Fruit fly (Drosophila melanogaster) whole organism, embryonic: ENCODE results near the gene RpL37A.

Experiments used
- Atf-2 ChIP-seq: fragments of 200-800 bp; sonication (Bioruptor generic); optimal IDR thresholded peaks from 2 replicates; lab custom pipeline; 2016; ENCODE audit warnings: missing biosample characterization, missing genetic modification characterization
- C15 ChIP-seq: fragments of 200-800 bp; sonication (Bioruptor generic); IDR thresholded peaks from 3 replicates; pipeline ENCODE4 v1.3.6; 2022; ENCODE audit warnings: missing biosample characterization, missing genetic modification characterization
- CG10267 ChIP-seq: fragments of 200-800 bp; sonication (Bioruptor generic); optimal IDR thresholded peaks from 2 replicates; lab custom pipeline; 2018; ENCODE audit warnings: missing biosample characterization, mild to moderate bottlenecking, missing genetic modification characterization, moderate library complexity
- CG11560 ChIP-seq: fragments of 200-800 bp; sonication (Bioruptor generic); IDR thresholded peaks from 3 replicates; pipeline ENCODE4 v1.3.6; 2022; ENCODE audit warnings: missing biosample characterization, missing genetic modification characterization
- CG11723 ChIP-seq: fragments of 200-800 bp; sonication (Bioruptor generic); optimal IDR thresholded peaks from 2 replicates; lab custom pipeline; 2017; ENCODE audit warnings: missing biosample characterization, mild to moderate bottlenecking, missing genetic modification characterization
- CG12391 ChIP-seq: fragments of 200-800 bp; sonication (Bioruptor generic); optimal IDR thresholded peaks from 3 replicates; lab custom pipeline; 2018; ENCODE audit warnings: missing biosample characterization, mild to moderate bottlenecking, missing genetic modification characterization, moderate library complexity
- CG13287 ChIP-seq: fragments of 200-800 bp; sonication (Bioruptor generic); IDR thresholded peaks from 2 replicates; pipeline ENCODE4 v1.3.6; 2022; ENCODE audit warnings: missing biosample characterization, missing genetic modification characterization; ENCODE audit not compliant: partially characterized antibody
- CG1602 ChIP-seq: fragments of 200-800 bp; sonication (Bioruptor generic); optimal IDR thresholded peaks from 3 replicates; lab custom pipeline; 2016; ENCODE audit warnings: missing biosample characterization, missing genetic modification characterization
- CG17361 ChIP-seq: fragments of 200-800 bp; sonication (Bioruptor generic); IDR thresholded peaks from 3 replicates; pipeline ENCODE4 v1.3.6; 2022; ENCODE audit warnings: missing biosample characterization, missing genetic modification characterization
- CG18619 ChIP-seq: fragments of 200-800 bp; sonication (Bioruptor generic); optimal IDR thresholded peaks from 3 replicates; lab custom pipeline; 2017; ENCODE audit warnings: missing biosample characterization, mild to moderate bottlenecking, missing genetic modification characterization
- CG2120 ChIP-seq: fragments of 200-800 bp; sonication (Bioruptor generic); optimal IDR thresholded peaks from 3 replicates; lab custom pipeline; 2016; ENCODE audit warnings: missing biosample characterization, missing genetic modification characterization
- CG3407 ChIP-seq: fragments of 200-800 bp; sonication (Bioruptor generic); optimal IDR thresholded peaks from 2 replicates; lab custom pipeline; 2018; ENCODE audit warnings: missing biosample characterization, mild to moderate bottlenecking, missing genetic modification characterization
- CG42726 ChIP-seq: fragments of 200-800 bp; sonication (Bioruptor generic); IDR thresholded peaks from 2 replicates; pipeline ENCODE4 v1.3.6; 2022; ENCODE audit warnings: missing biosample characterization, missing genetic modification characterization; ENCODE audit not compliant: partially characterized antibody
- CG4282 ChIP-seq: fragments of 200-800 bp; sonication (Bioruptor generic); optimal IDR thresholded peaks from 2 replicates; lab custom pipeline; 2016; ENCODE audit warnings: missing biosample characterization, missing genetic modification characterization
- CG4617 ChIP-seq: fragments of 200-800 bp; sonication (Bioruptor generic); optimal IDR thresholded peaks from 3 replicates; lab custom pipeline; 2016; ENCODE audit warnings: missing biosample characterization, missing genetic modification characterization, borderline replicate concordance
- CG6689 ChIP-seq: fragments of 200-800 bp; sonication (Bioruptor generic); IDR thresholded peaks from 2 replicates; pipeline ENCODE4 v1.3.6; 2022; ENCODE audit warnings: missing biosample characterization, missing genetic modification characterization
- CG7556 ChIP-seq: fragments of 200-800 bp; sonication (Bioruptor generic); optimal IDR thresholded peaks from 2 replicates; lab custom pipeline; 2017; ENCODE audit warnings: missing biosample characterization, mild to moderate bottlenecking, missing genetic modification characterization
- CG7786 ChIP-seq: fragments of 200-800 bp; sonication (Bioruptor generic); optimal IDR thresholded peaks from 2 replicates; lab custom pipeline; 2016; ENCODE audit warnings: missing biosample characterization, missing genetic modification characterization
- CG7839 ChIP-seq: fragments of 200-800 bp; sonication (Bioruptor generic); optimal IDR thresholded peaks from 3 replicates; lab custom pipeline; 2018; ENCODE audit warnings: missing biosample characterization, mild to moderate bottlenecking, missing genetic modification characterization, moderate library complexity
- CG7963 ChIP-seq: fragments of 200-800 bp; sonication (Bioruptor generic); IDR thresholded peaks from 3 replicates; pipeline ENCODE4 v1.3.6; 2022; ENCODE audit warnings: missing biosample characterization, missing genetic modification characterization; ENCODE audit not compliant: partially characterized antibody
- D19A ChIP-seq: fragments of 200-800 bp; optimal IDR thresholded peaks from 3 replicates; lab custom pipeline; 2019; ENCODE audit warnings: missing biosample characterization, mild to moderate bottlenecking, missing genetic modification characterization, moderate library complexity
- Doc3 ChIP-seq: fragments of 200-800 bp; sonication (Bioruptor generic); IDR thresholded peaks from 3 replicates; pipeline ENCODE4 v1.3.6; 2022; ENCODE audit warnings: missing biosample characterization, missing genetic modification characterization; ENCODE audit not compliant: partially characterized antibody
- E2f2 ChIP-seq: fragments of 200-800 bp; sonication (Bioruptor generic); IDR thresholded peaks from 2 replicates; pipeline ENCODE4 v1.3.6; 2022; ENCODE audit warnings: missing biosample characterization, missing genetic modification characterization
- Elba2 ChIP-seq: fragments of 200-800 bp; sonication (Bioruptor generic); optimal IDR thresholded peaks from 3 replicates; lab custom pipeline; 2016; ENCODE audit warnings: missing biosample characterization, missing genetic modification characterization
- HHEX ChIP-seq: fragments of 200-800 bp; sonication (Bioruptor generic); optimal IDR thresholded peaks from 3 replicates; lab custom pipeline; 2017; ENCODE audit warnings: missing biosample characterization, mild to moderate bottlenecking, missing genetic modification characterization, missing genetic modification reagents
- Hmx ChIP-seq: fragments of 200-800 bp; sonication (Bioruptor generic); optimal IDR thresholded peaks from 2 replicates; lab custom pipeline; 2016; ENCODE audit warnings: missing biosample characterization, missing genetic modification characterization
- Med ChIP-seq: fragments of 200-800 bp; sonication (Bioruptor generic); peaks from one replicate; lab custom pipeline; 2016; ENCODE audit warnings: missing biosample characterization, missing genetic modification characterization, mild to moderate bottlenecking, inconsistent platforms, moderate library complexity
- Mes4 ChIP-seq: fragments of 200-800 bp; sonication (Bioruptor generic); optimal IDR thresholded peaks from 2 replicates; lab custom pipeline; 2016; ENCODE audit warnings: missing biosample characterization, missing genetic modification characterization
- Opbp ChIP-seq: fragments of 200-800 bp; sonication (Bioruptor generic); IDR thresholded peaks from 3 replicates; pipeline ENCODE4 v1.3.6; 2022; ENCODE audit warnings: missing biosample characterization, missing genetic modification characterization; ENCODE audit not compliant: partially characterized antibody
- PHDP ChIP-seq: fragments of 200-800 bp; sonication (Bioruptor generic); optimal IDR thresholded peaks from 3 replicates; lab custom pipeline; 2018; ENCODE audit warnings: missing biosample characterization, mild to moderate bottlenecking, missing genetic modification characterization, moderate library complexity
- Six4 ChIP-seq: fragments of 200-800 bp; sonication (Bioruptor generic); optimal IDR thresholded peaks from 2 replicates; lab custom pipeline; 2016; ENCODE audit warnings: missing biosample characterization, missing genetic modification characterization
- Taf1 ChIP-seq: fragments of 200-800 bp; sonication (Bioruptor generic); IDR thresholded peaks from 2 replicates; pipeline ENCODE4 v1.3.6; 2022; ENCODE audit warnings: missing biosample characterization, missing genetic modification characterization
- amos ChIP-seq: fragments of 200-800 bp; sonication (Bioruptor generic); IDR thresholded peaks from 2 replicates; pipeline ENCODE4 v1.3.6; 2022; ENCODE audit warnings: missing biosample characterization, missing genetic modification characterization; ENCODE audit not compliant: partially characterized antibody
- ap ChIP-seq: fragments of 200-800 bp; sonication (Bioruptor generic); IDR thresholded peaks from 2 replicates; pipeline ENCODE4 v1.3.6; 2022; ENCODE audit warnings: missing biosample characterization, missing genetic modification characterization
- ara ChIP-seq: fragments of 200-800 bp; sonication (Bioruptor generic); IDR thresholded peaks from 2 replicates; pipeline ENCODE4 v1.3.6; 2022; ENCODE audit warnings: missing biosample characterization, missing genetic modification characterization
- bsh ChIP-seq, 2 experiments: fragments of 200-800 bp; sonication (Bioruptor generic); optimal IDR thresholded peaks; 2 replicates each; lab custom pipeline; 2017 to 2018; ENCODE audit warnings: mild to moderate bottlenecking in 2 of 2, missing biosample characterization in 2 of 2, missing genetic modification characterization in 2 of 2, moderate library complexity in 1 of 2
- dimm ChIP-seq: fragments of 200-800 bp; sonication (Bioruptor generic); IDR thresholded peaks from 2 replicates; pipeline ENCODE4 v1.3.6; 2022; ENCODE audit warnings: missing biosample characterization, missing genetic modification characterization
- fd64A ChIP-seq: fragments of 200-800 bp; sonication (Bioruptor generic); optimal IDR thresholded peaks from 3 replicates; lab custom pipeline; 2018; ENCODE audit warnings: missing biosample characterization, mild to moderate bottlenecking, missing genetic modification characterization
- hbn ChIP-seq: fragments of 200-800 bp; sonication (Bioruptor generic); IDR thresholded peaks from 2 replicates; pipeline ENCODE4 v1.3.6; 2022; ENCODE audit warnings: missing biosample characterization, missing genetic modification characterization; ENCODE audit not compliant: partially characterized antibody
- lab ChIP-seq: fragments of 200-800 bp; sonication (Bioruptor generic); optimal IDR thresholded peaks from 3 replicates; lab custom pipeline; 2017; ENCODE audit warnings: missing biosample characterization, missing genetic modification characterization, mild to moderate bottlenecking, moderate library complexity, missing genetic modification reagents
- mirr ChIP-seq: fragments of 200-800 bp; sonication (Bioruptor generic); optimal IDR thresholded peaks from 3 replicates; lab custom pipeline; 2018; ENCODE audit warnings: missing biosample characterization, mild to moderate bottlenecking, missing genetic modification characterization
- psq ChIP-seq: fragments of 200-800 bp; sonication (Bioruptor generic); optimal IDR thresholded peaks from 2 replicates; lab custom pipeline; 2017; ENCODE audit warnings: missing biosample characterization, missing genetic modification characterization
- sug ChIP-seq: fragments of 200-800 bp; optimal IDR thresholded peaks from 2 replicates; lab custom pipeline; 2019; ENCODE audit warnings: missing biosample characterization, mild to moderate bottlenecking, missing genetic modification characterization, moderate library complexity
- tin ChIP-seq: fragments of 200-800 bp; sonication (Bioruptor generic); optimal IDR thresholded peaks from 3 replicates; lab custom pipeline; 2016; ENCODE audit warnings: missing biosample characterization, missing genetic modification characterization
- tll ChIP-seq, 2 experiments: fragments of 200-800 bp in 1 of 2; fragments of >200 bp in 1 of 2; sonication (Bioruptor generic) in 1 of 2; optimal IDR thresholded peaks; 2 replicates each; lab custom pipeline; 2017 to 2019; ENCODE audit warnings: missing biosample characterization in 2 of 2, missing genetic modification characterization in 2 of 2, mild to moderate bottlenecking in 1 of 2, moderate library complexity in 1 of 2
- trem ChIP-seq: fragments of 200-800 bp; optimal IDR thresholded peaks from 3 replicates; lab custom pipeline; 2019; ENCODE audit warnings: missing biosample characterization, mild to moderate bottlenecking, missing genetic modification characterization, moderate library complexity
- zen ChIP-seq: fragments of 200-800 bp; sonication (Bioruptor generic); optimal IDR thresholded peaks from 3 replicates; lab custom pipeline; 2018; ENCODE audit warnings: missing biosample characterization, mild to moderate bottlenecking, missing genetic modification characterization, moderate library complexity
- zfh1 ChIP-seq: fragments of 200-800 bp; sonication (Bioruptor generic); IDR thresholded peaks from 3 replicates; pipeline ENCODE4 v1.3.6; 2022; ENCODE audit warnings: missing biosample characterization, missing genetic modification characterization

RpL37A gene

DNA sequence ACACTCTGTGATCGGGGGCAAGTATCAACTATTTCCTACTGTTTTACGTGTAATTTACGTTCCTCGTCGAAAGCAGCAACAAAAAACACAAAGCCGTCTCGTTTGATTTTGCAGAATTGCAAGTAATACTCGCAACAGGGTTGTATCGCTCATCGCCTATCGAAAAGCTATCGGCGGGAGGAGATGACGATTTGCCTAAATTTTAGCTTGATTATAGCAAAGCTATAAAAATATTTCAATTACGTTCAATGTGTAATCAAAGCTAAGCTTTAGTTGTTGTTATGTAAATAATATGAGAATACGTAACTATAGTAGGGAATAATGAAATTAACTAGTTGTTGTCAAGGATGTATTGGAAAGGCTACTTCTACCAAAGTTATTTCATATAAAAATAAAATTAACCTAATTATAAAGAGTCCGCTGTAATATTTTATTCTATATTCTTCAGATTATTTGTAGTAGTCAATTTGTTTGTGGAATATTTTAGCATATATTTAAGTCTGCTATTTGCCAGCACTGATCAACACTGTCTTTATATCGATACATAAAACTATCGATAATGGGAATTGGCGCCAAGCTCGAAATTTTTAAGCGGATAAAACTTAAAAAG lies 11.0 kb upstream of the RpL37A start, which contains the start of gene Rpn11 (continued):
- TF ChIP-seq CG12391 (tag; lab: Kevin White, UChicago) (peak; percentile 86), dimm (GFP tag; lab: Robert Waterston, UW) (no peak), HHEX (peak; percentile 42), CG2120 (GFP tag; lab: Kevin White, UChicago) (peak; percentile 68), CG13287 (GFP tag; lab: Robert Waterston, UW) (peak; percentile 63), CG4617 (GFP tag; lab: Kevin White, UChicago) (peak; percentile 54), D19A (tag; lab: Kevin White, UChicago) (peak; percentile 37), E2f2 (GFP tag; lab: Robert Waterston, UW) (peak; percentile 85), lab (GFP tag; lab: Kevin White, UChicago) (peak; percentile 62), Med (GFP tag; lab: Kevin White, UChicago) (peak; percentile 81), tll (GFP tag; optimal IDR thresholded peaks at IDR 0.05; lab: Kevin White, UChicago) (no peak), Doc3 (GFP tag; lab: Robert Waterston, UW) (0 out of 3 replicates have a peak, but pooled peaks have one; percentile 33), Elba2 (GFP tag; lab: Kevin White, UChicago) (peak; percentile 4), amos (GFP tag; lab: Robert Waterston, UW) (peak; percentile 45), ara (0 out of 2 replicates have a peak, but pooled peaks have one; percentile 18), fd64A (GFP tag; lab: Kevin White, UChicago) (no peak), ap (GFP tag; lab: Robert Waterston, UW) (peak; percentile 34; the same call in 1 of the 2 replicates), tin (GFP tag; lab: Kevin White, UChicago) (peak; percentile 56), CG6689 (GFP tag; lab: Robert Waterston, UW) (peak; percentile 35), CG11560 (tag; lab: Robert Waterston, UW) (no peak), CG11723 (GFP tag; lab: Kevin White, UChicago) (peak; percentile 30), CG3407 (GFP tag; lab: Kevin White, UChicago) (peak; percentile 11), Six4 (GFP tag; lab: Kevin White, UChicago) (peak; percentile 46), C15 (GFP tag; lab: Robert Waterston, UW) (no peak), CG7786 (GFP tag; lab: Kevin White, UChicago) (peak; percentile 29), CG7556 (peak; percentile 72), CG4282 (no peak), trem (tag; lab: Kevin White, UChicago) (peak; percentile 66), Mes4 (GFP tag; lab: Kevin White, UChicago) (no peak), CG7963 (no peak), PHDP (tag; lab: Kevin White, UChicago) (peak; percentile 44), CG10267 (tag; lab: Kevin White, UChicago) (peak; percentile 90), psq (no peak), bsh (GFP tag; optimal IDR thresholded peaks at IDR 0.05; lab: Kevin White, UChicago) (peak in 1 of 2 experiments; percentile 41), CG42726 (GFP tag; lab: Robert Waterston, UW) (no peak), sug (tag; lab: Kevin White, UChicago) (peak; percentile 78), CG17361 (GFP tag; lab: Robert Waterston, UW) (peak; percentile 86), zfh1 (GFP tag; lab: Robert Waterston, UW) (no peak), zen (peak; percentile 30), CG18619 (GFP tag; lab: Kevin White, UChicago) (peak; percentile 35), Hmx (peak; percentile 23), CG7839 (tag; lab: Kevin White, UChicago) (peak; percentile 71), Atf-2 (GFP tag; lab: Kevin White, UChicago) (peak; percentile 31), CG1602 (GFP tag; lab: Kevin White, UChicago) (peak; percentile 67), hbn (peak; percentile 35; the same call in 1 of the 2 replicates), mirr (peak; percentile 8), Taf1 (no peak), Opbp (GFP tag; lab: Robert Waterston, UW) (peak; percentile 47; the same call in 1 of the 3 replicates)
